Worm (Caenorhabditis elegans): ENCODE data around the gene svh-2.

DNA sequence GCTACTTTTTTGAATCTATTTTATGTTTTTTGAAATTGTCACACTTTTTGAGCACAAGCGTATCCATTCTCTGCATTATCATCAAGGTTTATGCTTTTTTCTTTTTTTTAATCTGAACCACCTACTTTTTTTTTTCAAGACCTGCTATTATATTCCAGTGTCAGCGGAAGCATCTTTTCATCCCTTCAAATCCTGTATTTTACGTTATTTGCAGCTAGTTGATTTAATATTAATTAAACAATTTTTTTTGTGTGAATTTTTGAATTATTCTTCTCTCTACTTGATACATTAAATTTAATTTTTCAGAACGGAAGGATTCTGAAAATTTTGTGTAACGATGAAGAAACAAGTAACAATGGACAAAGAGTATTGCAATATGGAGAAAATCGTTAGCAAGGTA is 56.6 kb downstream of the svh-2 start, which contains the start of gene C25B8.8:
- TF ChIP-seq ama-1 (optimal IDR thresholded peaks at IDR 0.05) (no peak), fkh-10 (GFP tag; optimal IDR thresholded peaks at IDR 0.05) (no peak), F13H6.1 (tag; optimal IDR thresholded peaks at IDR 0.05) (no peak), ahr-1 (tag; optimal IDR thresholded peaks at IDR 0.05) (no peak), unc-86 (tag; optimal IDR thresholded peaks at IDR 0.05) (no peak)
